Worm (Caenorhabditis elegans) whole organism, mixed stage, embryonic: ENCODE measurements around the gene F42A9.7.

Source experiments
- M03D4.4 ChIP-seq: sonication (generic microtip); optimal IDR thresholded peaks from 2 replicates; lab custom pipeline; 2017; ENCODE audit warnings: mild to moderate bottlenecking, missing genetic modification characterization, missing compliant biosample characterization
- bed-3 ChIP-seq: fragments of 200-800 bp; sonication (Bioruptor generic); optimal IDR thresholded peaks from 3 replicates; lab custom pipeline; 2018; ENCODE audit warnings: mild to moderate bottlenecking, missing genetic modification characterization, moderate library complexity, missing compliant biosample characterization
- blmp-1 ChIP-seq: fragments of 150-350 bp; optimal IDR thresholded peaks from 2 replicates; lab custom pipeline; 2014; ENCODE audit warnings: missing biosample characterization, missing genetic modification characterization
- ceh-43 ChIP-seq: fragments of 200-800 bp; sonication (Bioruptor generic); optimal IDR thresholded peaks from 2 replicates; lab custom pipeline; 2018; ENCODE audit warnings: mild to moderate bottlenecking, missing genetic modification characterization, moderate library complexity, missing compliant biosample characterization
- ceh-83 ChIP-seq: fragments of 200-800 bp; sonication (Bioruptor generic); optimal IDR thresholded peaks from 2 replicates; lab custom pipeline; 2018; ENCODE audit warnings: mild to moderate bottlenecking, missing genetic modification characterization, missing compliant biosample characterization
- ces-1 ChIP-seq: fragments of 150-350 bp; optimal IDR thresholded peaks from 2 replicates; lab custom pipeline; 2014; ENCODE audit warnings: missing biosample characterization, missing genetic modification reagents, missing genetic modification characterization
- drap-1 ChIP-seq: fragments of 200-800 bp; sonication (Bioruptor generic); optimal IDR thresholded peaks from 3 replicates; lab custom pipeline; 2018; ENCODE audit warnings: mild to moderate bottlenecking, missing genetic modification characterization, missing compliant biosample characterization
- elt-3 ChIP-seq: fragments of 150-350 bp; optimal IDR thresholded peaks from 2 replicates; lab custom pipeline; 2014; ENCODE audit warnings: missing biosample characterization, missing genetic modification characterization
- flh-1 ChIP-seq: fragments of 200-800 bp; sonication (Bioruptor generic); optimal IDR thresholded peaks from 2 replicates; lab custom pipeline; 2018; ENCODE audit warnings: mild to moderate bottlenecking, missing genetic modification characterization, moderate library complexity, missing compliant biosample characterization
- ham-2 ChIP-seq: fragments of 200-800 bp; sonication (Bioruptor generic); optimal IDR thresholded peaks from 2 replicates; lab custom pipeline; 2018; ENCODE audit warnings: mild to moderate bottlenecking, missing genetic modification characterization, missing compliant biosample characterization
- hlh-1 ChIP-seq: fragments of 150-350 bp; optimal IDR thresholded peaks from 2 replicates; lab custom pipeline; 2014; ENCODE audit warnings: missing biosample characterization, missing genetic modification reagents, missing genetic modification characterization
- lin-13 ChIP-seq: fragments of 150-350 bp; optimal IDR thresholded peaks from 2 replicates; lab custom pipeline; 2014; ENCODE audit warnings: missing biosample characterization, missing genetic modification characterization
- lsy-2 ChIP-seq: fragments of 150-350 bp; optimal IDR thresholded peaks from 2 replicates; lab custom pipeline; 2014; ENCODE audit warnings: missing biosample characterization, missing genetic modification characterization
- mep-1 ChIP-seq: fragments of 150-350 bp; optimal IDR thresholded peaks from 2 replicates; lab custom pipeline; 2017; ENCODE audit warnings: missing biosample characterization, missing genetic modification reagents, missing genetic modification characterization, inconsistent platforms
- mls-2 ChIP-seq: sonication (generic microtip); optimal IDR thresholded peaks from 2 replicates; lab custom pipeline; 2016; ENCODE audit warnings: mild to moderate bottlenecking, missing genetic modification characterization, moderate library complexity, missing compliant biosample characterization
- nhr-12 ChIP-seq: fragments of 150-350 bp; optimal IDR thresholded peaks from 2 replicates; lab custom pipeline; 2014; ENCODE audit warnings: missing biosample characterization, missing genetic modification characterization
- nhr-2 ChIP-seq: fragments of 150-350 bp; optimal IDR thresholded peaks from 2 replicates; lab custom pipeline; 2014; ENCODE audit warnings: missing biosample characterization, missing genetic modification characterization
- nhr-237 ChIP-seq: fragments of 150-350 bp; optimal IDR thresholded peaks from 2 replicates; lab custom pipeline; 2014; ENCODE audit warnings: missing biosample characterization, missing genetic modification characterization
- nhr-28 ChIP-seq: fragments of 150-350 bp; optimal IDR thresholded peaks from 2 replicates; lab custom pipeline; 2014; ENCODE audit warnings: missing biosample characterization, missing genetic modification characterization
- nhr-76 ChIP-seq: sonication (generic microtip); optimal IDR thresholded peaks from 2 replicates; lab custom pipeline; 2017; ENCODE audit warnings: missing biosample characterization, missing genetic modification characterization
- pha-4 ChIP-seq: fragments of 150-350 bp; optimal IDR thresholded peaks from 2 replicates; lab custom pipeline; 2018; ENCODE audit warnings: missing biosample characterization, missing genetic modification reagents, missing genetic modification characterization
- sem-2 ChIP-seq: fragments of 200-800 bp; sonication (Bioruptor generic); optimal IDR thresholded peaks from 2 replicates; lab custom pipeline; 2018; ENCODE audit warnings: mild to moderate bottlenecking, missing genetic modification characterization, missing compliant biosample characterization
- snpc-4 ChIP-seq: fragments of 150-350 bp; optimal IDR thresholded peaks from 2 replicates; lab custom pipeline; 2014; ENCODE audit warnings: missing biosample characterization, missing genetic modification characterization
- sptf-1 ChIP-seq: sonication (generic microtip); optimal IDR thresholded peaks from 2 replicates; lab custom pipeline; 2017; ENCODE audit warnings: mild to moderate bottlenecking, missing genetic modification characterization, moderate library complexity, missing compliant biosample characterization
- tbx-8 ChIP-seq: fragments of 200-800 bp; sonication (Bioruptor generic); optimal IDR thresholded peaks from 2 replicates; lab custom pipeline; 2018; ENCODE audit warnings: mild to moderate bottlenecking, missing genetic modification characterization, moderate library complexity, missing compliant biosample characterization
- unc-39 ChIP-seq: fragments of 150-350 bp; optimal IDR thresholded peaks from 2 replicates; lab custom pipeline; 2014; ENCODE audit warnings: missing biosample characterization, missing genetic modification characterization
- unc-62 ChIP-seq: fragments of 150-350 bp; optimal IDR thresholded peaks from 2 replicates; lab custom pipeline; 2014; ENCODE audit warnings: missing biosample characterization, missing genetic modification reagents, missing genetic modification characterization
- zip-8 ChIP-seq: fragments of 150-350 bp; optimal IDR thresholded peaks from 2 replicates; lab custom pipeline; 2014; ENCODE audit warnings: missing biosample characterization, missing genetic modification characterization
- ztf-11 ChIP-seq: fragments of 150-350 bp; optimal IDR thresholded peaks from 2 replicates; lab custom pipeline; 2014; ENCODE audit warnings: missing biosample characterization, missing genetic modification characterization

Gene F42A9.7

DNA sequence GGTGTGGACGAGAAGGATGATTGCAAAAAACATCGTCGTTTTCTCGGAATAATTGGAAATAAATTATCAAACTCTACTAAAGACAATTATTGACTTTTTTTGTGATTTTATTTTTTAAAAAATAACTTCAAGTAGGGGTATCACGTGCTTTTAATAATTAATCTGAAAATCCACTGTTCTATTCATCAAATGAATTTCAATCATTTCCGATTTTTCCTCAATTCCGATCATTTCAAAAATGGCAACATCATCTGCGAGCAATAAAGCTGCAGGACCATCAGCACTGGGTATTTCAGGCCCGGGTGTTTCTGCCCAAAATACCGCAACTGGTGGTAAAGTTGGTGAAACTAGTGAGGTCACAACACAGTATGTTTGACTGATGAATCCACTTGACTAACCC is at the start of gene F42A9.7, which contains the start of gene F42A9.3:
F42A9.7 (minus strand) TSS at position 101 of the 400 bp plus-strand sequence.
F42A9.3 (plus strand) TSS at position 214 of the 400 bp plus-strand sequence.
- TF ChIP-seq nhr-2 (tag; lab: Kevin White, UChicago), result no peak
- no peak for TF ChIP-seq mls-2 (tag; lab: Kevin White, UChicago)
- TF ChIP-seq ces-1 (GFP tag; lab: Kevin White, UChicago), result no peak
- TF ChIP-seq ceh-43, result no peak
- TF ChIP-seq unc-62, result no peak
- TF ChIP-seq ceh-83 (GFP tag; lab: Kevin White, UChicago), result no peak
- no peak for TF ChIP-seq nhr-237
- TF ChIP-seq elt-3, result no peak
- TF ChIP-seq sem-2, result no peak
- TF ChIP-seq unc-39 (tag; lab: Kevin White, UChicago), result no peak
- TF ChIP-seq nhr-28 (tag; lab: Kevin White, UChicago), result no peak
- no peak for TF ChIP-seq sptf-1 (tag; lab: Kevin White, UChicago)
- no peak for TF ChIP-seq tbx-8 (GFP tag; lab: Kevin White, UChicago)
- no peak for TF ChIP-seq ztf-11 (tag; lab: Kevin White, UChicago)
- no peak for TF ChIP-seq ham-2

DNA sequence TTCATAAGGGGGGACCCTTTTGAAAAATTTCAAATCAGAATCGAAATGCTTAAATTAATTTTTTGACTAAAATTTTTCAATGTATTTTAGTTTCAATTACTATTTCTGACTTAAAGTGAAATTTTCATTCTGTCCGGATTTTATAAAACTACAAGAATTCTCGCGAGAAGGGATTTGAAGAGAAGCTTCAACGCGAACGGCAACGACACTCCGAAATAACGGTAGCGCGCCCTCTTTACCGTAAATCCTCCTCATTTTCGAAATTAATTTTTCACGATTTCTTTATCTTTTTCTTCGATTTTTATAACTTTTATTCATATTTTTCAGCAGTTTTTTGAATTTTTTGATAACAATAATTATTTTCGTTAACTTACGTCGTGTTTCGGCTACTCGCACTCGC is 48.8 kb upstream of the F42A9.7 start:
- TF ChIP-seq hlh-1 (tag; lab: Kevin White, UChicago), result no peak
- TF ChIP-seq lsy-2, result no peak
- TF ChIP-seq tbx-8 (GFP tag; lab: Kevin White, UChicago), result no peak
- no peak for TF ChIP-seq sptf-1 (tag; lab: Kevin White, UChicago)
- no peak for TF ChIP-seq ces-1 (GFP tag; lab: Kevin White, UChicago)
- TF ChIP-seq elt-3, result no peak
- TF ChIP-seq flh-1 (GFP tag; lab: Kevin White, UChicago), result no peak
- no peak for TF ChIP-seq blmp-1 (tag; lab: Kevin White, UChicago)
- TF ChIP-seq unc-62, result no peak
- no peak for TF ChIP-seq mep-1 (tag; lab: Kevin White, UChicago)
- no peak for TF ChIP-seq lin-13
- no peak for TF ChIP-seq ztf-11 (tag; lab: Kevin White, UChicago)
- TF ChIP-seq ceh-43, result no peak
- TF ChIP-seq drap-1 (GFP tag; lab: Kevin White, UChicago), result no peak
- TF ChIP-seq bed-3 (GFP tag; lab: Kevin White, UChicago), result no peak
- no peak for TF ChIP-seq sem-2
- no peak for TF ChIP-seq nhr-28 (tag; lab: Kevin White, UChicago)
- no peak for TF ChIP-seq M03D4.4 (tag; lab: Kevin White, UChicago)
- no peak for TF ChIP-seq nhr-237
- TF ChIP-seq pha-4 (tag; lab: Kevin White, UChicago), result no peak

DNA sequence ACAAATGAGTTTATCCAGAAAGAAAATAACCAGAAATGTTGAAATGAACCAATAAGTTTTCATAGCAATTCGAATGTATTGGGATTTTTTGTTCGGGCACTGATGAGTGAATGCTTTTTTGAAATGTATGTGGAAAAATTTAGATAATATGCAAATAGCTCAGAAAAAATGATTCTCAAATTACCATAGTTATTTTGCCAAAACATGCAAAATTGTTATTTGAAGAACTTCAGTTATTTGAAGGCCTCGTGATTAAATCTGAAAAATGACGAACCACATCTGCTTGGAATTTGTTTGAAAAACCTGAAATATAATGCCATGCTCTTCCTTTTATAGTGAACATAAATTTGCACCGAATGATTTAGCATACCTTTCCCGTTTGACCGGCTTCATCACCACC is 41.2 kb upstream of the F42A9.7 start, which contains the start of gene C49C8.6:
C49C8.6 (minus strand) TSS at position 101 of the 400 bp plus-strand sequence.
- TF ChIP-seq flh-1 (GFP tag; lab: Kevin White, UChicago), result no peak
- TF ChIP-seq nhr-237, result no peak
- TF ChIP-seq bed-3 (GFP tag; lab: Kevin White, UChicago), result no peak
- TF ChIP-seq ceh-43, result no peak
- TF ChIP-seq ces-1 (GFP tag; lab: Kevin White, UChicago), result no peak
- no peak for TF ChIP-seq blmp-1 (tag; lab: Kevin White, UChicago)
- no peak for TF ChIP-seq snpc-4 (tag; lab: Kevin White, UChicago)
- no peak for TF ChIP-seq M03D4.4 (tag; lab: Kevin White, UChicago)
- TF ChIP-seq nhr-76 (tag; lab: Kevin White, UChicago), result no peak
- no peak for TF ChIP-seq unc-39 (tag; lab: Kevin White, UChicago)
- no peak for TF ChIP-seq nhr-2 (tag; lab: Kevin White, UChicago)

DNA sequence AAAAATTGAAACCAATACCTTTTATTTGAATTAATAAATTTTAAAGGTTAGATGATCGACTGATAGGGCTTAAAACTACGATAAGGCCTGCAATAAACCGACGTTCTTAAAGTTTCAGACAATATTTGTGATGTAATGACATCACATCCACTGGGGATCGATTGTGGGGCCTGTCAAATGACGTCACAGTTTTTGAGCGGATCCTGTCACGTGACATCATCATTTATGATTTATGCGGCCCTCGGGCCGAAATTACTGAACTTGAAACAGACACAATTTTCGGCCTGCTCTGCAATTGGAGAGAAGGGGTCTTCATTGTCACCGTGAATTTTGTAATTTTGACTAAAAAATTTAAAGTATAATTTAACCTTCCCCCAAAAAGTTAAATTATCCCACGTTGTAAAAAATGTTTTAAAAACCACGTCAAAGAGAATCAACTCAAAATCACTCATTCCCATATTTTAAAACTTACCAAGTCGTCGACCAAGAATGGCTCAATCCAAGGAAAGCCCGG is 37.2 kb upstream of the F42A9.7 start, which contains the start of gene C49C8.1:
C49C8.1 (plus strand) TSS at position 464 of the 514 bp plus-strand sequence.
- TF ChIP-seq drap-1 (GFP tag; lab: Kevin White, UChicago) (no peak), ztf-11 (tag; lab: Kevin White, UChicago) (no peak), nhr-12 (tag; lab: Kevin White, UChicago) (no peak), ces-1 (GFP tag; lab: Kevin White, UChicago) (no peak), zip-8 (tag; lab: Kevin White, UChicago) (peak; percentile 92), elt-3 (no peak), lin-13 (no peak)

DNA sequence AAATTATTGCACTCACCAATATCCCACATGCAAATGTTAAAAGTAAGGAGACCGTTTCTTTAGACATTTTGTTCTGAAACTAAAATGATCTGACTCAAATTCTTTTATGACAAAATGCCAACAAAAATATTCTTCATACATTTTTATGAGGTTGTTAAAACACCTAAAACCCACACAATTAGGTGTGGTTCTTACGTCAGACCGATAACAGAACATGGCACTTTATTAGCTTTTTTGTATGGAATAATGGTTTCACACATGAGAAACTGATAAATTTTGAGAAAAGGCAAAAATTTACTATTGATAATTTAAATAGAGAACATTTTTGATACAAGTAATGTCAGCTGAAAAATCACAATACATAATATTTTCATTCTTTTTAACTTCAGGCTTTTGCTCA is 36.6 kb upstream of the F42A9.7 start, which contains the start of gene C49C8.5:
C49C8.5 (minus strand) TSS at position 73 of the 400 bp plus-strand sequence.
- TF ChIP-seq ceh-83 (GFP tag; lab: Kevin White, UChicago), result no peak
